Worm (Caenorhabditis elegans) whole organism, L4 larva: Measurements from ENCODE around the gene gtf-2H5.

Experiments
- F44E2.7 ChIP-seq: fragments of 200-800 bp; sonication (Bioruptor generic); IDR thresholded peaks from 2 replicates; pipeline ENCODE4 v2.1.2; 2022; ENCODE audit warnings: missing genetic modification characterization, missing compliant biosample characterization
- Y5F2A.4 ChIP-seq: fragments of 200-800 bp; sonication (Bioruptor generic); optimal IDR thresholded peaks from 2 replicates; lab custom pipeline; 2018; ENCODE audit warnings: mild to moderate bottlenecking, missing genetic modification characterization, missing compliant biosample characterization
- aha-1 ChIP-seq: fragments of 150-350 bp; peaks from one replicate; lab custom pipeline; 2014; ENCODE audit warnings: missing biosample characterization, missing genetic modification characterization
- attf-4 ChIP-seq: sonication (generic microtip); optimal IDR thresholded peaks from 3 replicates; lab custom pipeline; 2017; ENCODE audit warnings: missing biosample characterization, missing genetic modification characterization
- ceh-28 ChIP-seq: fragments of 150-350 bp; optimal IDR thresholded peaks from 2 replicates; lab custom pipeline; 2014; ENCODE audit warnings: missing biosample characterization, missing genetic modification reagents, missing genetic modification characterization
- ceh-32 ChIP-seq: sonication (generic microtip); optimal IDR thresholded peaks from 2 replicates; lab custom pipeline; 2016; ENCODE audit warnings: mild to moderate bottlenecking, missing genetic modification characterization, missing compliant biosample characterization; ENCODE audit not compliant: poor library complexity
- ceh-44 ChIP-seq: fragments of 200-800 bp; sonication (Bioruptor generic); IDR thresholded peaks from 2 replicates; pipeline ENCODE4 v1.3.6; 2022; ENCODE audit warnings: missing genetic modification reagents, missing genetic modification characterization, missing compliant biosample characterization
- ceh-62 ChIP-seq: sonication (generic microtip); optimal IDR thresholded peaks from 2 replicates; lab custom pipeline; 2017; ENCODE audit warnings: missing biosample characterization, missing genetic modification characterization
- cey-2 ChIP-seq: sonication (generic microtip); optimal IDR thresholded peaks from 3 replicates; lab custom pipeline; 2017; ENCODE audit warnings: missing genetic modification characterization, mild to moderate bottlenecking, missing compliant biosample characterization, antibody characterized with exemption, borderline replicate concordance; ENCODE audit not compliant: insufficient read depth
- ctbp-1 ChIP-seq: fragments of 200-800 bp; sonication (Bioruptor generic); IDR thresholded peaks from 2 replicates; pipeline ENCODE4 v1.3.6; 2022; ENCODE audit warnings: missing genetic modification reagents, missing genetic modification characterization, missing compliant biosample characterization
- daf-19 ChIP-seq: fragments of 200-800 bp; sonication (Bioruptor generic); conservative IDR thresholded peaks from 2 replicates; pipeline ENCODE4 v1.3.6; 2022; ENCODE audit warnings: missing genetic modification characterization, missing compliant biosample characterization
- dve-1 ChIP-seq: sonication (generic microtip); optimal IDR thresholded peaks from 2 replicates; lab custom pipeline; 2017; ENCODE audit warnings: antibody characterized with exemption, mild to moderate bottlenecking, missing genetic modification characterization, missing compliant biosample characterization; ENCODE audit not compliant: insufficient read depth
- hlh-30 ChIP-seq: sonication (generic microtip); optimal IDR thresholded peaks from 2 replicates; lab custom pipeline; 2017; ENCODE audit warnings: antibody characterized with exemption, mild to moderate bottlenecking, missing genetic modification characterization, missing compliant biosample characterization; ENCODE audit not compliant: insufficient read depth
- hmg-1.1 ChIP-seq: fragments of 200-800 bp; sonication (Bioruptor generic); IDR thresholded peaks from 2 replicates; pipeline ENCODE4 v1.3.6; 2022; ENCODE audit warnings: missing genetic modification reagents, missing genetic modification characterization, missing compliant biosample characterization
- lin-38 ChIP-seq: fragments of 200-800 bp; sonication (Bioruptor generic); IDR thresholded peaks from 2 replicates; pipeline ENCODE4 v1.3.6; 2022; ENCODE audit warnings: missing genetic modification reagents, missing genetic modification characterization, missing compliant biosample characterization
- lin-39 ChIP-seq: fragments of 150-350 bp; optimal IDR thresholded peaks from 2 replicates; lab custom pipeline; 2014; ENCODE audit warnings: missing biosample characterization, missing genetic modification reagents, missing genetic modification characterization
- mdt-29 ChIP-seq: fragments of 200-800 bp; sonication (Bioruptor generic); IDR thresholded peaks from 2 replicates; pipeline ENCODE4 v1.3.6; 2022; ENCODE audit warnings: missing genetic modification reagents, missing genetic modification characterization, missing compliant biosample characterization
- mes-2 ChIP-seq: sonication (generic microtip); optimal IDR thresholded peaks from 2 replicates; lab custom pipeline; 2016; ENCODE audit warnings: missing genotype, mild to moderate bottlenecking, missing genetic modification characterization, missing compliant biosample characterization; ENCODE audit not compliant: poor library complexity, severe bottlenecking
- nhr-102 ChIP-seq: sonication (generic microtip); optimal IDR thresholded peaks from 2 replicates; lab custom pipeline; 2016; ENCODE audit warnings: mild to moderate bottlenecking, missing genetic modification characterization, moderate library complexity, missing compliant biosample characterization
- nhr-237 ChIP-seq: sonication (generic microtip); optimal IDR thresholded peaks from 2 replicates; lab custom pipeline; 2017; ENCODE audit warnings: missing biosample characterization, missing genetic modification characterization
- nhr-28 ChIP-seq: fragments of 150-350 bp; optimal IDR thresholded peaks from 2 replicates; lab custom pipeline; 2014; ENCODE audit warnings: missing biosample characterization, missing genetic modification characterization
- nhr-41 ChIP-seq: fragments of 200-800 bp; sonication (Bioruptor generic); IDR thresholded peaks from 2 replicates; pipeline ENCODE4 v1.3.6; 2022; ENCODE audit warnings: missing genetic modification reagents, missing genetic modification characterization, missing compliant biosample characterization
- nhr-48 ChIP-seq: sonication (generic microtip); optimal IDR thresholded peaks from 2 replicates; lab custom pipeline; 2016; ENCODE audit warnings: mild to moderate bottlenecking, missing genetic modification characterization, missing compliant biosample characterization
- nhr-6 ChIP-seq: fragments of 150-350 bp; optimal IDR thresholded peaks from 2 replicates; lab custom pipeline; 2014; ENCODE audit warnings: missing biosample characterization, missing genetic modification characterization
- pha-4 ChIP-seq, 2 experiments: fragments of 150-350 bp in 1 of 2; fragments of 200-800 bp in 1 of 2; sonication (Bioruptor generic) in 1 of 2; IDR thresholded peaks in 1 of 2; optimal IDR thresholded peaks in 1 of 2; 2 replicates each; pipeline versions ENCODE4 v1.3.6 to Lab custom; 2014 to 2022; ENCODE audit warnings: missing genetic modification characterization in 2 of 2, missing genetic modification reagents in 2 of 2, missing biosample characterization in 1 of 2, missing compliant biosample characterization in 1 of 2
- php-3 ChIP-seq: fragments of 200-800 bp; sonication (Bioruptor generic); IDR thresholded peaks from 2 replicates; pipeline ENCODE4 v1.3.6; 2022; ENCODE audit warnings: missing genetic modification reagents, missing genetic modification characterization, missing compliant biosample characterization
- saeg-2 ChIP-seq: fragments of 200-800 bp; sonication (Bioruptor generic); IDR thresholded peaks from 2 replicates; pipeline ENCODE4 v1.3.6; 2022; ENCODE audit warnings: missing genetic modification reagents, missing genetic modification characterization, missing compliant biosample characterization
- snpc-1.2 ChIP-seq: fragments of 200-800 bp; sonication (Bioruptor generic); IDR thresholded peaks from 2 replicates; pipeline ENCODE4 v1.3.6; 2022; ENCODE audit warnings: missing genetic modification reagents, missing genetic modification characterization, missing compliant biosample characterization
- snpc-4 ChIP-seq: fragments of 150-350 bp; optimal IDR thresholded peaks from 2 replicates; lab custom pipeline; 2014; ENCODE audit warnings: missing biosample characterization, missing genetic modification characterization
- zag-1 ChIP-seq: fragments of 150-350 bp; optimal IDR thresholded peaks from 2 replicates; lab custom pipeline; 2014; ENCODE audit warnings: missing biosample characterization, missing genetic modification characterization
- zfp-2 ChIP-seq: sonication (generic microtip); optimal IDR thresholded peaks from 2 replicates; lab custom pipeline; 2016; ENCODE audit warnings: mild to moderate bottlenecking, missing genetic modification characterization, missing compliant biosample characterization
- zfp-3 ChIP-seq: fragments of 200-800 bp; sonication (Bioruptor generic); conservative IDR thresholded peaks from 2 replicates; pipeline ENCODE4 v1.3.6; 2022; ENCODE audit warnings: missing genetic modification reagents, missing genetic modification characterization, missing compliant biosample characterization
- zip-2 ChIP-seq: fragments of 150-350 bp; optimal IDR thresholded peaks from 2 replicates; lab custom pipeline; 2014; ENCODE audit warnings: missing biosample characterization, missing genetic modification characterization
- ztf-7 ChIP-seq: fragments of 150-350 bp; optimal IDR thresholded peaks from 2 replicates; lab custom pipeline; 2014; ENCODE audit warnings: missing biosample characterization, missing genetic modification characterization

Gene gtf-2H5

ce11 chrIII:558083-558482 is 19.3 kb downstream of the gtf-2H5 start:
- no peak for TF ChIP-seq lin-39 (tag; lab: Kevin White, UChicago)
- TF ChIP-seq F44E2.7 (GFP tag; lab: Robert Waterston, UW), result no peak
- TF ChIP-seq ceh-32 (tag; lab: Kevin White, UChicago), result no peak
- no peak for TF ChIP-seq nhr-6 (tag; lab: Kevin White, UChicago)
- TF ChIP-seq ceh-44 (GFP tag; lab: Robert Waterston, UW), result no peak
- no peak for TF ChIP-seq zfp-3 (GFP tag; lab: Robert Waterston, UW)
- no peak for TF ChIP-seq ctbp-1
- no peak for TF ChIP-seq daf-19 (GFP tag; lab: Robert Waterston, UW)
- no peak for TF ChIP-seq nhr-102
- TF ChIP-seq mes-2 (tag; lab: Kevin White, UChicago), result no peak
- no peak for TF ChIP-seq ztf-7 (tag; lab: Kevin White, UChicago)
- TF ChIP-seq zag-1, result no peak
- TF ChIP-seq, all 104 proteins: peak for 0

ce11 chrIII:555650-556049 is 21.7 kb downstream of the gtf-2H5 start, which contains the start of gene B0353.1:
B0353.1 (plus strand) TSS chrIII:555950.
- TF ChIP-seq F44E2.7 (GFP tag; lab: Robert Waterston, UW) (no peak), dve-1 (tag; lab: Kevin White, UChicago) (no peak), nhr-237 (tag; lab: Kevin White, UChicago) (no peak), daf-19 (GFP tag; lab: Robert Waterston, UW) (no peak), snpc-4 (tag; lab: Kevin White, UChicago) (no peak), zfp-2 (tag; lab: Kevin White, UChicago) (no peak), pha-4 (GFP tag; IDR thresholded peaks at IDR 0.05; lab: Robert Waterston, UW) (no peak), pha-4 (tag; optimal IDR thresholded peaks at IDR 0.05; lab: Kevin White, UChicago) (no peak)
- TF ChIP-seq, all 104 proteins: peak for 0

- TF ChIP-seq mes-2 (tag; lab: Kevin White, UChicago) (no peak), aha-1 (tag; lab: Kevin White, UChicago) (peak; percentile 54)
Measured at ce11 chrIII:549231-549630, 28.1 kb downstream of the gtf-2H5 start.

- TF ChIP-seq nhr-28 (no peak), snpc-1.2 (no peak), php-3 (GFP tag; lab: Robert Waterston, UW) (no peak), ceh-28 (tag; lab: Kevin White, UChicago) (no peak), zfp-2 (tag; lab: Kevin White, UChicago) (no peak), cey-2 (tag; lab: Kevin White, UChicago) (no peak), attf-4 (no peak), hmg-1.1 (no peak), Y5F2A.4 (GFP tag; lab: Kevin White, UChicago) (no peak), mdt-29 (GFP tag; lab: Robert Waterston, UW) (no peak), lin-38 (no peak), zip-2 (no peak), ceh-62 (tag; lab: Kevin White, UChicago) (no peak), nhr-48 (tag; lab: Kevin White, UChicago) (no peak), hlh-30 (no peak), nhr-41 (no peak), saeg-2 (GFP tag; lab: Robert Waterston, UW) (no peak), mes-2 (tag; lab: Kevin White, UChicago) (no peak)
Measured at ce11 chrIII:547709-548108, 29.7 kb downstream of the gtf-2H5 start.
